Fruit fly (Drosophila melanogaster): Measurements from ENCODE around the gene CG13625.

Gene CG13625

dm6 chr3R:24608316-24608715 lies 23.4 kb upstream of the CG13625 start:
- peak; percentile 21 for TF ChIP-seq Rel (GFP tag; optimal IDR thresholded peaks at IDR 0.05)
- no peak for TF ChIP-seq Rel (tag; optimal IDR thresholded peaks at IDR 0.05)
- TF ChIP-seq woc (GFP tag; optimal IDR thresholded peaks at IDR 0.05), result no peak
- TF ChIP-seq CrebA (GFP tag; optimal IDR thresholded peaks at IDR 0.05; ENCODE audit: borderline replicate concordance), result peak; percentile 24

- TF ChIP-seq ey (GFP tag; optimal IDR thresholded peaks at IDR 0.05) (no peak), woc (GFP tag; optimal IDR thresholded peaks at IDR 0.05) (no peak), Sp1 (GFP tag; optimal IDR thresholded peaks at IDR 0.05) (peak; percentile 10), dsf (GFP tag; optimal IDR thresholded peaks at IDR 0.05; ENCODE audit: borderline replicate concordance) (no peak), brk (GFP tag; optimal IDR thresholded peaks at IDR 0.05) (no peak), h (GFP tag; optimal IDR thresholded peaks at IDR 0.05) (peak; percentile 33), Rel (GFP tag; optimal IDR thresholded peaks at IDR 0.05) (no peak), Rel (tag; optimal IDR thresholded peaks at IDR 0.05) (peak; percentile 40)
Observed at dm6 chr3R:24606868-24607267, 21.9 kb upstream of the CG13625 start.

- TF ChIP-seq tai (GFP tag; optimal IDR thresholded peaks at IDR 0.05) (no peak), CG32264 (GFP tag; optimal IDR thresholded peaks at IDR 0.05) (no peak)
Observed at dm6 chr3R:24604165-24604564, 19.2 kb upstream of the CG13625 start.

dm6 chr3R:24603399-24604131 lies 18.6 kb upstream of the CG13625 start:
- TF ChIP-seq dmrt93B (GFP tag; optimal IDR thresholded peaks at IDR 0.05), result no peak
- TF ChIP-seq Dif (GFP tag; optimal IDR thresholded peaks at IDR 0.05; ENCODE audit: partially characterized antibody), result no peak
- TF ChIP-seq CrebA (GFP tag; optimal IDR thresholded peaks at IDR 0.05; ENCODE audit: borderline replicate concordance), result peak; percentile 75
- peak; percentile 29 for TF ChIP-seq OdsH (GFP tag; optimal IDR thresholded peaks at IDR 0.05)
- TF ChIP-seq foxo (GFP tag; optimal IDR thresholded peaks at IDR 0.05), result peak in 1 of 2 experiments; percentile 1
- no peak for TF ChIP-seq pan (optimal IDR thresholded peaks at IDR 0.05)
- no peak for TF ChIP-seq usp (GFP tag; optimal IDR thresholded peaks at IDR 0.05)
- TF ChIP-seq woc (GFP tag; optimal IDR thresholded peaks at IDR 0.05), result peak; percentile 51
- TF ChIP-seq Jra (GFP tag; optimal IDR thresholded peaks at IDR 0.05), result no peak
- TF ChIP-seq psq (GFP tag; optimal IDR thresholded peaks at IDR 0.05), result peak; percentile 95
- no peak for TF ChIP-seq sv (GFP tag; optimal IDR thresholded peaks at IDR 0.05)
- peak; percentile 26 for TF ChIP-seq sage (GFP tag; optimal IDR thresholded peaks at IDR 0.05)
- TF ChIP-seq h (GFP tag; optimal IDR thresholded peaks at IDR 0.05), result peak; percentile 19
- peak; percentile 70 for TF ChIP-seq Rel (GFP tag; optimal IDR thresholded peaks at IDR 0.05)
- TF ChIP-seq Rel (tag; optimal IDR thresholded peaks at IDR 0.05), result peak; percentile 22
- peak; percentile 26 for TF ChIP-seq jim (GFP tag; optimal IDR thresholded peaks at IDR 0.05)
- TF ChIP-seq dl (GFP tag; optimal IDR thresholded peaks at IDR 0.05; ENCODE audit: insufficient read depth in 1 of 2, partially characterized antibody in 2 of 2), result no peak
- TF ChIP-seq Vsx2 (GFP tag; optimal IDR thresholded peaks at IDR 0.05; ENCODE audit: partially characterized antibody), result peak; percentile 50
- TF ChIP-seq tai (GFP tag; optimal IDR thresholded peaks at IDR 0.05), result no peak
- peak; percentile 30 for TF ChIP-seq ey (GFP tag; optimal IDR thresholded peaks at IDR 0.05)
- peak; percentile 20 for TF ChIP-seq Hnf4 (GFP tag; optimal IDR thresholded peaks at IDR 0.05)
- peak; percentile 77 for TF ChIP-seq brk (GFP tag; optimal IDR thresholded peaks at IDR 0.05)
- TF ChIP-seq fru (GFP tag; optimal IDR thresholded peaks at IDR 0.05), result peak; percentile 60
- peak; percentile 4 for TF ChIP-seq rgr (GFP tag; optimal IDR thresholded peaks at IDR 0.05)
- no peak for TF ChIP-seq br (GFP tag; optimal IDR thresholded peaks at IDR 0.05)
- TF ChIP-seq N (GFP tag; optimal IDR thresholded peaks at IDR 0.05), result no peak

dm6 chr3R:24601069-24601468 lies 16.1 kb upstream of the CG13625 start:
- TF ChIP-seq Sp1 (GFP tag; optimal IDR thresholded peaks at IDR 0.05) (peak; percentile 1), rgr (GFP tag; optimal IDR thresholded peaks at IDR 0.05) (peak; percentile 0), usp (GFP tag; optimal IDR thresholded peaks at IDR 0.05) (no peak), Hr83 (GFP tag; optimal IDR thresholded peaks at IDR 0.05; ENCODE audit: poor library complexity, severe bottlenecking) (no peak)
